Worm (Caenorhabditis elegans): ENCODE measurements around the gene ZK697.1.

DNA sequence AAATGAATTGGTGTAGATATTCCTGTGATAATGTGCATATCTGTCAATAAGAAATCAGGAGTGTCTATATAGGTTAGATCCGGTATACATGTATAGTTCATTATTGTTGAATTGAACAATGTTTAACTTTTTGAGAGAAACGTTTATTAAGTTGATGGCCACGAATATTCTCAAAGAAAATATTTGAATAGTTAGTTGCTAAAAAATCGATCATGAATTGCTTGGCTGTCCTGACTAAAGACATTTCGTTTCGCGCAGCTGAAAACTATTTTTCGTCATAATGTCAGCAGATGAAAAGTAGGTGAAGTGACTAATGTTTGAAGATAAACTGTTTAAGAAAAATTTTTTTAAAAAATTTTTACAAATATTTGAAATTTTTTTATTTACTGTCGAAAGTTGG is 1.1 kb upstream of the ZK697.1 start, which contains the start of gene srh-199:
- no peak for TF ChIP-seq ama-1 (optimal IDR thresholded peaks at IDR 0.05)
- TF ChIP-seq ama-1 (GFP tag; optimal IDR thresholded peaks at IDR 0.05), result no peak
- TF ChIP-seq pha-4 (tag; optimal IDR thresholded peaks at IDR 0.05), result no peak
- no peak for TF ChIP-seq bed-2 (GFP tag; IDR thresholded peaks at IDR 0.05)
- no peak for TF ChIP-seq nhr-179 (tag; optimal IDR thresholded peaks at IDR 0.05)
- no peak for TF ChIP-seq lir-1 (GFP tag; conservative IDR thresholded peaks at IDR 0.05)
- TF ChIP-seq unc-130 (GFP tag; optimal IDR thresholded peaks at IDR 0.05), result no peak
- no peak for TF ChIP-seq mxl-1 (tag; optimal IDR thresholded peaks at IDR 0.05)
- TF ChIP-seq unc-62 (GFP tag; optimal IDR thresholded peaks at IDR 0.05), result no peak
- TF ChIP-seq ztf-26 (tag; optimal IDR thresholded peaks at IDR 0.05), result no peak
- TF ChIP-seq F57C9.4 (tag; optimal IDR thresholded peaks at IDR 0.05), result no peak
- no peak for TF ChIP-seq lin-54 (GFP tag; optimal IDR thresholded peaks at IDR 0.05)
- TF ChIP-seq nhr-90 (tag; optimal IDR thresholded peaks at IDR 0.05), result no peak
